Worm (Caenorhabditis elegans): Measurements from ENCODE around the gene F47G9.4.

- TF ChIP-seq ama-1 (optimal IDR thresholded peaks at IDR 0.05) (peak; percentile 60), hmg-4 (GFP tag; optimal IDR thresholded peaks at IDR 0.05) (no peak), scrt-1 (GFP tag; IDR thresholded peaks at IDR 0.05) (no peak), pes-1 (GFP tag; IDR thresholded peaks at IDR 0.05) (no peak)
Measured at ce11 chrV:11344816-11345336, 23.3 kb upstream of the F47G9.4 start.
